Worm (Caenorhabditis elegans): ENCODE measurements around the gene Y82E9BR.3.

Gene Y82E9BR.3

ce11 chrIII:1384694-1385093, 34.3 kb upstream of the Y82E9BR.3 start:
- TF ChIP-seq tbx-11 (GFP tag; IDR thresholded peaks at IDR 0.05) (no peak), tra-4 (tag; optimal IDR thresholded peaks at IDR 0.05) (no peak), B0310.2 (tag; optimal IDR thresholded peaks at IDR 0.05) (no peak), aly-1 (tag; optimal IDR thresholded peaks at IDR 0.05) (no peak), ets-7 (tag; optimal IDR thresholded peaks at IDR 0.05) (no peak), ceh-36 (tag; optimal IDR thresholded peaks at IDR 0.05) (no peak), pes-1 (GFP tag; IDR thresholded peaks at IDR 0.05) (no peak), scrt-1 (GFP tag; IDR thresholded peaks at IDR 0.05) (no peak), hnd-1 (tag; optimal IDR thresholded peaks at IDR 0.05) (no peak), hmbx-1 (tag; optimal IDR thresholded peaks at IDR 0.05) (no peak), ceh-13 (GFP tag; optimal IDR thresholded peaks at IDR 0.05) (no peak), tbx-37 (GFP tag; conservative IDR thresholded peaks at IDR 0.05) (no peak), hmg-4 (GFP tag; optimal IDR thresholded peaks at IDR 0.05) (no peak)

ce11 chrIII:1388274-1389058, 30.5 kb upstream of the Y82E9BR.3 start, which contains the start of gene pals-20:
Gene pals-20 (minus strand): TSS chrIII:1388324.
- TF ChIP-seq sea-1 (GFP tag; conservative IDR thresholded peaks at IDR 0.05), result no peak
- no peak for TF ChIP-seq aly-1 (tag; optimal IDR thresholded peaks at IDR 0.05)

- TF ChIP-seq tra-4 (tag; optimal IDR thresholded peaks at IDR 0.05) (no peak), aly-1 (tag; optimal IDR thresholded peaks at IDR 0.05) (no peak), sea-1 (GFP tag; conservative IDR thresholded peaks at IDR 0.05) (no peak), ets-7 (tag; optimal IDR thresholded peaks at IDR 0.05) (no peak), tbx-37 (GFP tag; conservative IDR thresholded peaks at IDR 0.05) (no peak), ama-1 (optimal IDR thresholded peaks at IDR 0.05) (no peak), hmbx-1 (tag; optimal IDR thresholded peaks at IDR 0.05) (no peak), tbx-11 (GFP tag; IDR thresholded peaks at IDR 0.05) (no peak), F13C5.2 (tag; optimal IDR thresholded peaks at IDR 0.05) (no peak), hmg-4 (GFP tag; optimal IDR thresholded peaks at IDR 0.05) (no peak), B0310.2 (tag; optimal IDR thresholded peaks at IDR 0.05) (no peak), flt-1 (GFP tag; IDR thresholded peaks at IDR 0.05) (no peak), pes-1 (GFP tag; IDR thresholded peaks at IDR 0.05) (no peak), ceh-13 (GFP tag; optimal IDR thresholded peaks at IDR 0.05) (no peak), hnd-1 (tag; optimal IDR thresholded peaks at IDR 0.05) (no peak)
Observed at ce11 chrIII:1389988-1390387, 29.0 kb upstream of the Y82E9BR.3 start.

DNA sequence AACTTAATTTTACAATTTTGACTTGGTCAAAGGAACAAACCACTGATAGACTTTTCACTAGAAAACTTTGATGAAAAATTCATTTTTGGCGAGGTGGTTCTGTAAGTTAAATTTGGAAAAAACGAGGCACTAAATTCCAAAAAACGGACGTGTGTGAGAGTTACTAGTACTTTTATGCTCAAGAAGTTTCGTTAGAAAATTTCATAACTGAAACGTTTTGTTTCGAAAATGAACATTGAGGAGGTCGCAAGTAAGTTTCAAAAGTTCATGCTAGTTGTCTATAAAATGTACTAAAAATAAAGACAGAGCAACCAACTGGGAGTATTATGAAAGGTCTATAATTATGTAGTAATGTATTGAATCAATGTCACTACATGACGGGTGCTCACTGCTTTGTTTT, 27.2 kb upstream of the Y82E9BR.3 start, which contains the start of gene pals-17:
pals-17 (minus strand) TSS at position 101 of the 400 bp plus-strand sequence.
- TF ChIP-seq tbx-37 (GFP tag; conservative IDR thresholded peaks at IDR 0.05) (no peak), B0310.2 (tag; optimal IDR thresholded peaks at IDR 0.05) (no peak), sea-1 (GFP tag; conservative IDR thresholded peaks at IDR 0.05) (no peak), flt-1 (GFP tag; IDR thresholded peaks at IDR 0.05) (no peak), ets-7 (tag; optimal IDR thresholded peaks at IDR 0.05) (no peak), ceh-36 (tag; optimal IDR thresholded peaks at IDR 0.05) (no peak), pes-1 (GFP tag; IDR thresholded peaks at IDR 0.05) (no peak), hmg-4 (GFP tag; optimal IDR thresholded peaks at IDR 0.05) (no peak), hmbx-1 (tag; optimal IDR thresholded peaks at IDR 0.05) (no peak), tbx-11 (GFP tag; IDR thresholded peaks at IDR 0.05) (no peak), aly-1 (tag; optimal IDR thresholded peaks at IDR 0.05) (no peak)

- TF ChIP-seq ceh-13 (GFP tag; optimal IDR thresholded peaks at IDR 0.05) (no peak), tbx-11 (GFP tag; IDR thresholded peaks at IDR 0.05) (no peak)
Observed at ce11 chrIII:1392763-1393162, 26.2 kb upstream of the Y82E9BR.3 start.

DNA sequence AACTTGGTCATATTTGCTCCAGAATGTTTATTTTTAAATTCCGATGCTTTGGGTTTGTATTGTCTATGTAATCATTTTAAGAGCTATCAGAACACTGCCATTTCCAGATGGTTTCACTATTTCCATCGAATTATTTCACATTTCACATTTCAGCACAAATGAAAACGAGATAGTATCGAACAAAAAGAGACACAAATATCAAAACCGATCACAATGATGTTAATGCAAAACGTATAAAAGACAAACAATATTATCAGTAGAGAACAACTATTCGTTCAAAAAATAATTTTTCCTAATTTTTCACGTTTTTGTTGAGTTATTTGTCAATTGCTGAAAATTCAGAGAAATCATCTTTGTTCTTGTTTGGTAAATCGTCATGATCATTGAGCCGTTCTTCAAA, 23.6 kb upstream of the Y82E9BR.3 start:
- TF ChIP-seq ets-7 (tag; optimal IDR thresholded peaks at IDR 0.05) (no peak), hnd-1 (tag; optimal IDR thresholded peaks at IDR 0.05) (no peak), tbx-11 (GFP tag; IDR thresholded peaks at IDR 0.05) (no peak), ama-1 (optimal IDR thresholded peaks at IDR 0.05) (no peak), B0310.2 (tag; optimal IDR thresholded peaks at IDR 0.05) (no peak), ceh-36 (tag; optimal IDR thresholded peaks at IDR 0.05) (no peak), flt-1 (GFP tag; IDR thresholded peaks at IDR 0.05) (no peak), tra-4 (tag; optimal IDR thresholded peaks at IDR 0.05) (no peak)

- no peak for TF ChIP-seq aly-1 (tag; optimal IDR thresholded peaks at IDR 0.05)
- TF ChIP-seq B0310.2 (tag; optimal IDR thresholded peaks at IDR 0.05), result no peak
- no peak for TF ChIP-seq scrt-1 (GFP tag; IDR thresholded peaks at IDR 0.05)
- TF ChIP-seq flt-1 (GFP tag; IDR thresholded peaks at IDR 0.05), result no peak
- no peak for TF ChIP-seq sea-1 (GFP tag; conservative IDR thresholded peaks at IDR 0.05)
- TF ChIP-seq ceh-36 (tag; optimal IDR thresholded peaks at IDR 0.05), result no peak
Observed at ce11 chrIII:1398183-1398582, 20.8 kb upstream of the Y82E9BR.3 start.

DNA sequence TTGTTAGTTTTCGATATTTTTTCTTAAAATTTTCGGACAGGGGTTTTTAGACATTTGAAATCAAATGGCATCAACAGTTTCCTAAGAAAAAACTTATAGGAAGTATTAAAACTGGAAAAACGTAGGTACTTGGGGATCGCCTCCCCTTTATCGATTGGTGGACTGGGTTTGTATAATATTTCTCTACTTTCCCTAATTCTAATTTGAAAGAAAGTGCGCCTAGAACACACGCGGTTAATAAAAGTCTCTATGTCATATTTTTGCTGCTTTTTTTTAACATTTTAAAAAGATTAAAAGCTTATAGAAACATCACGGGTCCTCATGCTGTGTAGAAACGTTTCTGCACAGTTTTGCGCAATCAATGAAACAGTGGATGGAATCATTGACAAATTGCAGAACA, 19.3 kb upstream of the Y82E9BR.3 start, which contains the start of gene pals-16:
pals-16 (plus strand) TSS at position 301 of the 400 bp plus-strand sequence.
- TF ChIP-seq pes-1 (GFP tag; IDR thresholded peaks at IDR 0.05), result no peak
- no peak for TF ChIP-seq hmg-4 (GFP tag; optimal IDR thresholded peaks at IDR 0.05)
- no peak for TF ChIP-seq tbx-11 (GFP tag; IDR thresholded peaks at IDR 0.05)
- TF ChIP-seq tbx-37 (GFP tag; conservative IDR thresholded peaks at IDR 0.05), result no peak
- TF ChIP-seq tra-4 (tag; optimal IDR thresholded peaks at IDR 0.05), result no peak
- no peak for TF ChIP-seq hmbx-1 (tag; optimal IDR thresholded peaks at IDR 0.05)
- no peak for TF ChIP-seq ceh-36 (tag; optimal IDR thresholded peaks at IDR 0.05)

Data from whole organism, early embryonic.